Fruit fly (Drosophila melanogaster) whole organism, embryonic: ENCODE results near the gene TotA.

Source experiments
- Aef1 ChIP-seq: fragments of 200-800 bp; sonication (Bioruptor generic); IDR thresholded peaks from 3 replicates; pipeline ENCODE4 v1.3.6; 2022; ENCODE audit warnings: missing biosample characterization, missing genetic modification characterization
- Atf6 ChIP-seq: fragments of 200-800 bp; sonication (Bioruptor generic); IDR thresholded peaks from 2 replicates; pipeline ENCODE4 v1.3.6; 2022; ENCODE audit warnings: missing biosample characterization, missing genetic modification characterization
- Awh ChIP-seq: fragments of 200-800 bp; sonication (Bioruptor generic); IDR thresholded peaks from 2 replicates; pipeline ENCODE4, ENCODE4 v1.3.6; 2022; ENCODE audit warnings: missing biosample characterization, missing genetic modification characterization
- BtbVII ChIP-seq: fragments of 200-800 bp; sonication (Bioruptor generic); optimal IDR thresholded peaks from 3 replicates; lab custom pipeline; 2017; ENCODE audit warnings: missing biosample characterization, mild to moderate bottlenecking, missing genetic modification characterization
- CG1024 ChIP-seq: fragments of 200-800 bp; sonication (Bioruptor generic); IDR thresholded peaks from 2 replicates; pipeline ENCODE4 v1.3.6; 2022; ENCODE audit warnings: missing biosample characterization, missing genetic modification characterization
- CG10321 ChIP-seq: fragments of 200-800 bp; sonication (Bioruptor generic); IDR thresholded peaks from 2 replicates; pipeline ENCODE4 v1.3.6; 2022; ENCODE audit warnings: missing biosample characterization, missing genetic modification characterization
- CG11696 ChIP-seq: fragments of 200-800 bp; sonication (Bioruptor generic); IDR thresholded peaks from 2 replicates; pipeline ENCODE4 v1.3.6; 2022; ENCODE audit warnings: missing biosample characterization, missing genetic modification characterization
- CG12071 ChIP-seq: fragments of 200-800 bp; sonication (Bioruptor generic); optimal IDR thresholded peaks from 3 replicates; lab custom pipeline; 2018; ENCODE audit warnings: missing biosample characterization, mild to moderate bottlenecking, missing genetic modification characterization
- CG12299 ChIP-seq: fragments of 200-800 bp; sonication (Bioruptor generic); optimal IDR thresholded peaks from 2 replicates; lab custom pipeline; 2018; ENCODE audit warnings: missing biosample characterization, mild to moderate bottlenecking, missing genetic modification characterization
- CG13775 ChIP-seq: fragments of 200-800 bp; sonication (Bioruptor generic); optimal IDR thresholded peaks from 3 replicates; lab custom pipeline; 2017; ENCODE audit warnings: missing biosample characterization, mild to moderate bottlenecking, missing genetic modification characterization
- CG14014 ChIP-seq: fragments of 200-800 bp; sonication (Bioruptor generic); IDR thresholded peaks from 2 replicates; pipeline ENCODE4 v1.3.6; 2022; ENCODE audit warnings: missing biosample characterization, missing genetic modification characterization
- CG15073 ChIP-seq: fragments of 200-800 bp; sonication (Bioruptor generic); optimal IDR thresholded peaks from 2 replicates; lab custom pipeline; 2016; ENCODE audit warnings: missing biosample characterization, missing genetic modification characterization
- CG15514 ChIP-seq: fragments of 200-800 bp; sonication (Bioruptor generic); optimal IDR thresholded peaks from 3 replicates; lab custom pipeline; 2017; ENCODE audit warnings: missing biosample characterization, missing genetic modification characterization, mild to moderate bottlenecking, moderate library complexity, missing genetic modification reagents
- CG15601 ChIP-seq: fragments of 200-800 bp; sonication (Bioruptor generic); optimal IDR thresholded peaks from 3 replicates; lab custom pipeline; 2019; ENCODE audit warnings: missing biosample characterization, mild to moderate bottlenecking, missing genetic modification characterization, moderate library complexity
- CG43689 ChIP-seq: fragments of 200-800 bp; sonication (Bioruptor generic); IDR thresholded peaks from 2 replicates; pipeline ENCODE4 v1.3.6; 2022; ENCODE audit warnings: missing biosample characterization, missing genetic modification characterization
- CG4730 ChIP-seq: fragments of 200-800 bp; sonication (Bioruptor generic); IDR thresholded peaks from 2 replicates; pipeline ENCODE4 v1.3.6; 2022; ENCODE audit warnings: missing biosample characterization, missing genetic modification characterization
- CG5180 ChIP-seq: fragments of 200-800 bp; sonication (Bioruptor generic); optimal IDR thresholded peaks from 3 replicates; lab custom pipeline; 2017; ENCODE audit warnings: missing biosample characterization, missing genetic modification characterization, mild to moderate bottlenecking, moderate library complexity, missing genetic modification reagents
- CG6683 ChIP-seq: fragments of 200-800 bp; sonication (Bioruptor generic); optimal IDR thresholded peaks from 2 replicates; lab custom pipeline; 2017; ENCODE audit warnings: missing biosample characterization, mild to moderate bottlenecking, missing genetic modification characterization, missing genetic modification reagents
- CG6765 ChIP-seq: fragments of 200-800 bp; sonication (Bioruptor generic); optimal IDR thresholded peaks from 3 replicates; lab custom pipeline; 2017; ENCODE audit warnings: missing biosample characterization, mild to moderate bottlenecking, missing genetic modification characterization
- CG6813 ChIP-seq: fragments of 200-800 bp; sonication (Bioruptor generic); optimal IDR thresholded peaks from 2 replicates; lab custom pipeline; 2017; ENCODE audit warnings: missing biosample characterization, missing genetic modification characterization, mild to moderate bottlenecking, moderate library complexity, missing genetic modification reagents
- CHES-1-like ChIP-seq: fragments of 200-800 bp; sonication (Bioruptor generic); optimal IDR thresholded peaks from 2 replicates; lab custom pipeline; 2016; ENCODE audit warnings: missing biosample characterization, missing genetic modification characterization
- CrebB ChIP-seq: fragments of 200-800 bp; sonication (Bioruptor generic); optimal IDR thresholded peaks from 3 replicates; lab custom pipeline; 2018; ENCODE audit warnings: missing biosample characterization, mild to moderate bottlenecking, missing genetic modification characterization
- E2f1 ChIP-seq: fragments of 200-800 bp; sonication (Bioruptor generic); IDR thresholded peaks from 2 replicates; pipeline ENCODE4 v1.3.6; 2022; ENCODE audit warnings: missing biosample characterization, missing genetic modification characterization
- Fer1 ChIP-seq: fragments of 200-800 bp; sonication (Bioruptor generic); optimal IDR thresholded peaks from 2 replicates; lab custom pipeline; 2017; ENCODE audit warnings: missing biosample characterization, mild to moderate bottlenecking, missing genetic modification characterization
- Myb ChIP-seq: fragments of 200-800 bp; sonication (Bioruptor generic); optimal IDR thresholded peaks from 2 replicates; lab custom pipeline; 2016; ENCODE audit warnings: missing biosample characterization, missing genetic modification characterization
- Neu2 ChIP-seq: fragments of 200-800 bp; sonication (Bioruptor generic); optimal IDR thresholded peaks from 3 replicates; lab custom pipeline; 2016; ENCODE audit warnings: missing biosample characterization, missing genetic modification characterization, borderline replicate concordance
- Nf-YB ChIP-seq: fragments of 200-800 bp; sonication (Bioruptor generic); optimal IDR thresholded peaks from 3 replicates; lab custom pipeline; 2019; ENCODE audit warnings: missing biosample characterization, mild to moderate bottlenecking, missing genetic modification characterization, moderate library complexity
- Oli ChIP-seq: fragments of 200-800 bp; sonication (Bioruptor generic); optimal IDR thresholded peaks from 2 replicates; lab custom pipeline; 2018; ENCODE audit warnings: missing biosample characterization, mild to moderate bottlenecking, missing genetic modification characterization, moderate library complexity
- Rfx ChIP-seq: fragments of 200-800 bp; sonication (Bioruptor generic); IDR thresholded peaks from 2 replicates; pipeline ENCODE4 v1.3.6; 2022; ENCODE audit warnings: missing biosample characterization, missing genetic modification characterization
- Trl ChIP-seq, 3 experiments: fragments of >200 bp in 2 of 3; fragments of 200-800 bp in 1 of 3; sonication (Bioruptor generic) in 1 of 3; optimal IDR thresholded peaks; 2 replicates in 1 of 3; 3 replicates in 2 of 3; lab custom pipeline; 2016 to 2017; ENCODE audit warnings: missing biosample characterization in 1 of 3, missing genetic modification characterization in 1 of 3
- Vsx1 ChIP-seq: fragments of 200-800 bp; sonication (Bioruptor generic); optimal IDR thresholded peaks from 2 replicates; lab custom pipeline; 2017; ENCODE audit warnings: missing biosample characterization, mild to moderate bottlenecking, missing genetic modification characterization, missing genetic modification reagents
- abd-A ChIP-seq: fragments of 200-800 bp; sonication (Bioruptor generic); optimal IDR thresholded peaks from 3 replicates; lab custom pipeline; 2019; ENCODE audit warnings: missing biosample characterization, mild to moderate bottlenecking, missing genetic modification characterization, moderate library complexity
- chinmo ChIP-seq: fragments of 200-800 bp; sonication (Bioruptor generic); IDR thresholded peaks from 4 replicates; pipeline ENCODE4 v1.3.6; 2022; ENCODE audit warnings: missing biosample characterization, missing genetic modification characterization; ENCODE audit not compliant: partially characterized antibody
- crol ChIP-seq: fragments of 200-800 bp; sonication (Bioruptor generic); IDR thresholded peaks from 2 replicates; pipeline ENCODE4 v1.3.6; 2022; ENCODE audit warnings: missing biosample characterization, missing genetic modification characterization
- crp ChIP-seq, 2 experiments: fragments of 200-800 bp; sonication (Bioruptor generic); optimal IDR thresholded peaks; 2 replicates in 1 of 2; 3 replicates in 1 of 2; lab custom pipeline; 2017; ENCODE audit warnings: missing biosample characterization in 2 of 2, missing genetic modification characterization in 2 of 2, mild to moderate bottlenecking in 1 of 2, moderate library complexity in 1 of 2
- dmrt99B ChIP-seq: fragments of 200-800 bp; sonication (Bioruptor generic); optimal IDR thresholded peaks from 2 replicates; lab custom pipeline; 2018; ENCODE audit warnings: missing biosample characterization, mild to moderate bottlenecking, missing genetic modification characterization, moderate library complexity
- exex ChIP-seq: fragments of 200-800 bp; sonication (Bioruptor generic); optimal IDR thresholded peaks from 4 replicates; lab custom pipeline; 2018; ENCODE audit warnings: missing biosample characterization, mild to moderate bottlenecking, missing genetic modification characterization, moderate library complexity
- jumu ChIP-seq: fragments of 200-800 bp; sonication (Bioruptor generic); optimal IDR thresholded peaks from 3 replicates; lab custom pipeline; 2016; ENCODE audit warnings: missing biosample characterization, missing genetic modification characterization
- kni ChIP-seq: fragments of 200-800 bp; sonication (Bioruptor generic); optimal IDR thresholded peaks from 3 replicates; lab custom pipeline; 2017; ENCODE audit warnings: mild to moderate bottlenecking, missing biosample characterization, missing genetic modification reagents, missing genetic modification characterization
- lov ChIP-seq, 2 experiments: fragments of 200-800 bp in 1 of 2; fragments of >200 bp in 1 of 2; sonication (Bioruptor generic) in 1 of 2; IDR thresholded peaks in 1 of 2; optimal IDR thresholded peaks in 1 of 2; 2 replicates in 1 of 2; 3 replicates in 1 of 2; pipeline versions ENCODE4 v1.3.6 to Lab custom; 2017 to 2022; ENCODE audit warnings: missing biosample characterization in 1 of 2, missing genetic modification characterization in 1 of 2
- odd ChIP-seq: fragments of 200-800 bp; sonication (Bioruptor generic); optimal IDR thresholded peaks from 2 replicates; lab custom pipeline; 2017; ENCODE audit warnings: missing biosample characterization, mild to moderate bottlenecking, missing genetic modification characterization
- onecut ChIP-seq: fragments of 200-800 bp; sonication (Bioruptor generic); IDR thresholded peaks from 2 replicates; pipeline ENCODE4 v1.3.6; 2022; ENCODE audit warnings: missing biosample characterization, missing genetic modification characterization
- sens-2 ChIP-seq: fragments of 200-800 bp; sonication (Bioruptor generic); IDR thresholded peaks from 2 replicates; pipeline ENCODE4 v1.3.6; 2022; ENCODE audit warnings: missing biosample characterization, missing genetic modification characterization
- sim ChIP-seq: fragments of 200-800 bp; sonication (Bioruptor generic); IDR thresholded peaks from 2 replicates; pipeline ENCODE4 v1.3.6; 2022; ENCODE audit warnings: missing biosample characterization, missing genetic modification characterization
- so ChIP-seq: fragments of 200-800 bp; sonication (Bioruptor generic); IDR thresholded peaks from 3 replicates; pipeline ENCODE4 v1.3.6; 2022; ENCODE audit warnings: missing biosample characterization, missing genetic modification characterization
- stwl ChIP-seq: fragments of 200-800 bp; sonication (Bioruptor generic); optimal IDR thresholded peaks from 3 replicates; lab custom pipeline; 2018; ENCODE audit warnings: missing biosample characterization, mild to moderate bottlenecking, missing genetic modification characterization, moderate library complexity
- unc-4 ChIP-seq: fragments of 200-800 bp; sonication (Bioruptor generic); IDR thresholded peaks from 2 replicates; pipeline ENCODE4 v1.3.6; 2022; ENCODE audit warnings: missing biosample characterization, missing genetic modification characterization; ENCODE audit not compliant: partially characterized antibody
- vvl ChIP-seq: fragments of 200-800 bp; sonication (Bioruptor generic); IDR thresholded peaks from 2 replicates; pipeline ENCODE4 v1.3.6; 2022; ENCODE audit warnings: missing biosample characterization, missing genetic modification characterization
- wor ChIP-seq: fragments of 200-800 bp; sonication (Bioruptor generic); IDR thresholded peaks from 2 replicates; pipeline ENCODE4 v1.3.6; 2022; ENCODE audit warnings: missing biosample characterization, missing genetic modification characterization

Gene TotA

DNA sequence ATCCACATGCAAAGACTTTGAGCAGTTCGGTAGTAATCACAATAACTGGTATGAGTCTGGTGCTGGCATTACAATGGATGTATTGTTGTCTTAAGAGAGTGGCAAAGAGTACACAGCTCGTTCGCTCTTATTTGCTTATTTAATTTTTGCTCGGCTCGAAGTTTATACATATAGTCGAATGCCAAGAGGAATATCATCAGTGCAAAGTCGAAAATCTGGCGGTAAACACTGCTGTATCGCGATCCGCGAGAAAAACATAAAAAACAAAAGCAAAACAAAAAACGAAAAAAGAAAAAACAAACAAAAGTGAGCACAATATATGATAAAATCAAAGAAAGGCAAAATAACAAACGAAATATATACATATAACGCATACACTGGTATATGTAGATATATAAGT lies 43.3 kb downstream of the TotA start, which contains the start of gene hdly (continued):
- TF ChIP-seq sim (GFP tag; lab: Robert Waterston, UW) = no peak
- TF ChIP-seq CG15514 = peak; percentile 45
- TF ChIP-seq CG10321 = no peak
- peak; percentile 62 for TF ChIP-seq abd-A
- TF ChIP-seq jumu (GFP tag; lab: Kevin White, UChicago) = no peak
- no peak for TF ChIP-seq CG12299
- no peak for TF ChIP-seq CG13775 (GFP tag; lab: Kevin White, UChicago)
- no peak for TF ChIP-seq CG15601 (tag; lab: Kevin White, UChicago)
- peak; percentile 19 to 71 for TF ChIP-seq Trl (optimal IDR thresholded peaks at IDR 0.05; lab: Kevin White, UChicago)
- TF ChIP-seq Trl (GFP tag; optimal IDR thresholded peaks at IDR 0.05; lab: Kevin White, UChicago) = no peak
- TF ChIP-seq Nf-YB (GFP tag; lab: Kevin White, UChicago) = no peak
- peak; percentile 12 for TF ChIP-seq dmrt99B (tag; lab: Kevin White, UChicago)
- TF ChIP-seq CG14014 = peak; percentile 45; the same call in 1 of the 2 replicates
- TF ChIP-seq crp (GFP tag; optimal IDR thresholded peaks at IDR 0.05; lab: Kevin White, UChicago) = no peak
- TF ChIP-seq E2f1 = no peak
- peak; percentile 25 for TF ChIP-seq CG6813
- TF ChIP-seq unc-4 (GFP tag; lab: Robert Waterston, UW) = no peak
- no peak for TF ChIP-seq crol
- TF ChIP-seq vvl (GFP tag; lab: Robert Waterston, UW) = no peak; the same call in 1 of the 2 replicates
- TF ChIP-seq so (GFP tag; lab: Robert Waterston, UW) = peak; percentile 55; the same call in 1 of the 3 replicates
- TF ChIP-seq CG6683 = no peak
- no peak for TF ChIP-seq CG4730
- TF ChIP-seq CG11696 (GFP tag; lab: Robert Waterston, UW) = no peak
- no peak for TF ChIP-seq wor (GFP tag; lab: Robert Waterston, UW)
- no peak for TF ChIP-seq CG15073 (GFP tag; lab: Kevin White, UChicago)
- no peak for TF ChIP-seq lov (optimal IDR thresholded peaks at IDR 0.05; lab: Kevin White, UChicago)
- TF ChIP-seq lov (GFP tag; IDR thresholded peaks at IDR 0.05; lab: Robert Waterston, UW) = no peak
- TF ChIP-seq CG5180 (GFP tag; lab: Kevin White, UChicago) = no peak
- peak; percentile 36; the same call in 1 of the 2 replicates for TF ChIP-seq Rfx (GFP tag; lab: Robert Waterston, UW)
- TF ChIP-seq CrebB (tag; lab: Kevin White, UChicago) = peak; percentile 45
- peak; percentile 59 for TF ChIP-seq BtbVII (GFP tag; lab: Kevin White, UChicago)
- TF ChIP-seq exex (tag; lab: Kevin White, UChicago) = no peak
- 0 out of 2 replicates have a peak, but pooled peaks have one; percentile 4 for TF ChIP-seq onecut
- no peak for TF ChIP-seq Aef1 (GFP tag; lab: Robert Waterston, UW)
- TF ChIP-seq CHES-1-like (GFP tag; lab: Kevin White, UChicago) = no peak
- TF ChIP-seq CG6765 = peak; percentile 24
- TF ChIP-seq sens-2 (GFP tag; lab: Robert Waterston, UW) = 0 out of 2 replicates have a peak, but pooled peaks have one; percentile 12
- no peak for TF ChIP-seq Myb (GFP tag; lab: Kevin White, UChicago)
- no peak for TF ChIP-seq stwl (tag; lab: Kevin White, UChicago)
- peak; percentile 14 for TF ChIP-seq Vsx1 (GFP tag; lab: Kevin White, UChicago)
- peak; percentile 23 for TF ChIP-seq CG12071 (GFP tag; lab: Kevin White, UChicago)
- peak; percentile 78; the same call in 1 of the 4 replicates for TF ChIP-seq chinmo (GFP tag; lab: Robert Waterston, UW)
- no peak for TF ChIP-seq CG43689 (GFP tag; lab: Robert Waterston, UW)
- TF ChIP-seq Neu2 (GFP tag; lab: Kevin White, UChicago) = no peak
- no peak for TF ChIP-seq kni
- peak; percentile 30 for TF ChIP-seq Fer1 (GFP tag; lab: Kevin White, UChicago)
- TF ChIP-seq Awh (GFP tag; lab: Robert Waterston, UW) = 0 out of 2 replicates have a peak, but pooled peaks have one; percentile 35
- no peak for TF ChIP-seq CG1024
- 0 out of 2 replicates have a peak, but pooled peaks have one; percentile 16 for TF ChIP-seq Atf6 (GFP tag; lab: Robert Waterston, UW)
- TF ChIP-seq odd (GFP tag; lab: Kevin White, UChicago) = no peak
- TF ChIP-seq Oli (tag; lab: Kevin White, UChicago) = no peak
